Worm (Caenorhabditis elegans): Measurements from ENCODE around the gene cyl-1.

The cyl-1 gene

ce11 chrV:12004501-12004940 lies 11.0 kb upstream of the cyl-1 start (continued):
- TF ChIP-seq akir-1 (GFP tag; optimal IDR thresholded peaks at IDR 0.05) (no peak), attf-6 (GFP tag; IDR thresholded peaks at IDR 0.05) (0 out of 2 replicates have a peak, but pooled peaks have one; percentile 26), madf-6 (GFP tag; IDR thresholded peaks at IDR 0.05) (peak; percentile 40; the same call in 1 of the 2 replicates), ztf-3 (GFP tag; optimal IDR thresholded peaks at IDR 0.05) (no peak), hlh-12 (tag; optimal IDR thresholded peaks at IDR 0.05) (no peak), ceh-40 (GFP tag; IDR thresholded peaks at IDR 0.05) (no peak), ztf-26 (tag; optimal IDR thresholded peaks at IDR 0.05) (peak; percentile 3), hrde-1 (tag; optimal IDR thresholded peaks at IDR 0.05; ENCODE audit: borderline replicate concordance) (no peak), bed-1 (GFP tag; IDR thresholded peaks at IDR 0.05) (no peak), efl-1 (GFP tag; optimal IDR thresholded peaks at IDR 0.05) (no peak), hsf-1 (GFP tag; IDR thresholded peaks at IDR 0.05) (0 out of 2 replicates have a peak, but pooled peaks have one; percentile 41), mcd-1 (GFP tag; IDR thresholded peaks at IDR 0.05) (no peak), snpc-4 (GFP tag; optimal IDR thresholded peaks at IDR 0.05) (no peak), snpc-4 (tag; optimal IDR thresholded peaks at IDR 0.05) (peak in 1 of 4 experiments; percentile 0), Y67H2A.10 (GFP tag; conservative IDR thresholded peaks at IDR 0.05) (no peak), madf-10 (tag; optimal IDR thresholded peaks at IDR 0.05) (peak; percentile 64), chd-7 (tag; optimal IDR thresholded peaks at IDR 0.05) (no peak), cebp-1 (GFP tag; IDR thresholded peaks at IDR 0.05) (no peak), cebp-1 (tag; optimal IDR thresholded peaks at IDR 0.05) (peak; percentile 29), F49E8.2 (tag; optimal IDR thresholded peaks at IDR 0.05; ENCODE audit: insufficient read depth) (no peak), lin-40 (tag; optimal IDR thresholded peaks at IDR 0.05) (no peak), let-607 (tag; optimal IDR thresholded peaks at IDR 0.05) (peak in 1 of 2 experiments; percentile 72), B0019.2 (GFP tag; conservative IDR thresholded peaks at IDR 0.05) (no peak), egl-18 (GFP tag; IDR thresholded peaks at IDR 0.05) (no peak), ets-4 (GFP tag; optimal IDR thresholded peaks at IDR 0.05) (no peak), die-1 (tag; optimal IDR thresholded peaks at IDR 0.05) (no peak), nfyb-1 (GFP tag; IDR thresholded peaks at IDR 0.05) (peak; percentile 73; the same call in 1 of the 2 replicates), nhr-179 (tag; optimal IDR thresholded peaks at IDR 0.05) (no peak), lin-35 (GFP tag; optimal IDR thresholded peaks at IDR 0.05) (no peak), B0035.1 (tag; optimal IDR thresholded peaks at IDR 0.05) (no peak), F52B5.7 (tag; optimal IDR thresholded peaks at IDR 0.05) (no peak), tbx-9 (tag; optimal IDR thresholded peaks at IDR 0.05; ENCODE audit: borderline replicate concordance) (no peak), lag-1 (GFP tag; IDR thresholded peaks at IDR 0.05) (no peak), ztf-6 (GFP tag; IDR thresholded peaks at IDR 0.05) (no peak), ceh-58 (GFP tag; IDR thresholded peaks at IDR 0.05) (no peak), sea-2 (GFP tag; IDR thresholded peaks at IDR 0.05) (no peak), F39B2.1 (GFP tag; IDR thresholded peaks at IDR 0.05) (no peak), unc-130 (GFP tag; optimal IDR thresholded peaks at IDR 0.05) (no peak), mxl-1 (tag; optimal IDR thresholded peaks at IDR 0.05) (no peak), nfya-1 (tag; optimal IDR thresholded peaks at IDR 0.05; ENCODE audit: borderline replicate concordance, insufficient read depth) (no peak), nfya-2 (GFP tag; IDR thresholded peaks at IDR 0.05) (no peak), repo-1 (tag; optimal IDR thresholded peaks at IDR 0.05) (peak; percentile 78), hmg-1.2 (GFP tag; IDR thresholded peaks at IDR 0.05) (peak; percentile 26; the same call in 1 of the 2 replicates), athp-1 (tag; optimal IDR thresholded peaks at IDR 0.05) (no peak), mel-28 (tag; optimal IDR thresholded peaks at IDR 0.05; ENCODE audit: borderline replicate concordance) (no peak), tlf-1 (GFP tag; optimal IDR thresholded peaks at IDR 0.05) (peak; percentile 73), madf-8 (GFP tag; conservative IDR thresholded peaks at IDR 0.05) (no peak), somi-1 (GFP tag; optimal IDR thresholded peaks at IDR 0.05) (no peak), K11D2.4 (GFP tag; IDR thresholded peaks at IDR 0.05) (no peak)

Measured in whole organism, young adult.